Worm (Caenorhabditis elegans) whole organism, midembryonic: ENCODE measurements around the gene K11D12.6.

Experiments
- flt-1 ChIP-seq: fragments of 200-800 bp; sonication (Bioruptor generic); IDR thresholded peaks from 2 replicates; pipeline ENCODE4 v1.3.6; 2022; ENCODE audit warnings: missing genetic modification characterization, missing compliant biosample characterization
- klf-2 ChIP-seq: fragments of 200-800 bp; sonication (Bioruptor generic); conservative IDR thresholded peaks from 2 replicates; pipeline ENCODE4 v1.3.6; 2022; ENCODE audit warnings: missing genetic modification reagents, missing genetic modification characterization, missing compliant biosample characterization
- tab-1 ChIP-seq: fragments of 200-800 bp; sonication (Bioruptor generic); IDR thresholded peaks from 2 replicates; pipeline ENCODE4 v1.3.6; 2022; ENCODE audit warnings: missing genetic modification characterization, missing compliant biosample characterization
- ztf-29 ChIP-seq: fragments of 200-800 bp; sonication (Bioruptor generic); IDR thresholded peaks from 2 replicates; pipeline ENCODE4 v1.3.6; 2022; ENCODE audit warnings: missing genetic modification reagents, missing genetic modification characterization, missing compliant biosample characterization

ce11 chrV:4995155-4995554 lies 39.8 kb downstream of the K11D12.6 start, which contains the start of gene ncx-9:
- TF ChIP-seq tab-1, result no peak
- no peak for TF ChIP-seq klf-2 (GFP tag; lab: Robert Waterston, UW)
- no peak for TF ChIP-seq flt-1 (GFP tag; lab: Robert Waterston, UW)
- no peak for TF ChIP-seq ztf-29
